Worm (Caenorhabditis elegans) whole organism, L4 larva: ENCODE data around the gene C16A11.2.

ENCODE experiments used
- F49E8.2 ChIP-seq: sonication (generic microtip); optimal IDR thresholded peaks from 2 replicates; lab custom pipeline; 2016; ENCODE audit warnings: missing compliant biosample characterization, mild to moderate bottlenecking, missing genetic modification characterization, borderline replicate concordance
- R02D3.7 ChIP-seq: fragments of 150-350 bp; sonication (generic microtip); optimal IDR thresholded peaks from 3 replicates; lab custom pipeline; 2014; ENCODE audit warnings: missing biosample characterization, missing genetic modification characterization
- Y105C5A.15 ChIP-seq: fragments of 200-800 bp; sonication (Bioruptor generic); IDR thresholded peaks from 2 replicates; pipeline ENCODE4 v1.3.6; 2022; ENCODE audit warnings: missing genetic modification characterization, missing compliant biosample characterization
- Y48G9A.11 ChIP-seq: fragments of 200-800 bp; sonication (Bioruptor generic); IDR thresholded peaks from 2 replicates; pipeline ENCODE4 v1.3.6; 2022; ENCODE audit warnings: missing genetic modification reagents, missing genetic modification characterization, missing compliant biosample characterization
- Y5F2A.4 ChIP-seq: fragments of 200-800 bp; sonication (Bioruptor generic); optimal IDR thresholded peaks from 2 replicates; lab custom pipeline; 2018; ENCODE audit warnings: mild to moderate bottlenecking, missing genetic modification characterization, missing compliant biosample characterization
- Y75B8A.6 ChIP-seq: fragments of 200-800 bp; sonication (Bioruptor generic); IDR thresholded peaks from 2 replicates; pipeline ENCODE4 v1.3.6; 2022; ENCODE audit warnings: missing genetic modification reagents, missing genetic modification characterization, missing compliant biosample characterization
- aha-1 ChIP-seq: fragments of 150-350 bp; peaks from one replicate; lab custom pipeline; 2014; ENCODE audit warnings: missing biosample characterization, missing genetic modification characterization
- aly-2 ChIP-seq: sonication (generic microtip); optimal IDR thresholded peaks from 2 replicates; lab custom pipeline; 2018; ENCODE audit warnings: missing biosample characterization, missing genetic modification characterization
- ceh-20 ChIP-seq: fragments of 200-800 bp; sonication (Bioruptor generic); IDR thresholded peaks from 2 replicates; pipeline ENCODE4 v1.3.6; 2022; ENCODE audit warnings: missing genetic modification reagents, missing genetic modification characterization, missing compliant biosample characterization
- ceh-32 ChIP-seq: sonication (generic microtip); optimal IDR thresholded peaks from 2 replicates; lab custom pipeline; 2016; ENCODE audit warnings: mild to moderate bottlenecking, missing genetic modification characterization, missing compliant biosample characterization; ENCODE audit not compliant: poor library complexity
- ctbp-1 ChIP-seq: fragments of 200-800 bp; sonication (Bioruptor generic); IDR thresholded peaks from 2 replicates; pipeline ENCODE4 v1.3.6; 2022; ENCODE audit warnings: missing genetic modification reagents, missing genetic modification characterization, missing compliant biosample characterization
- daf-16 ChIP-seq, 3 experiments: sonication (generic microtip); optimal IDR thresholded peaks; 2 replicates each; lab custom pipeline; 2016 to 2017; ENCODE audit warnings: missing genetic modification characterization in 3 of 3, missing genetic modification reagents in 3 of 3, mild to moderate bottlenecking in 2 of 3, missing compliant biosample characterization in 2 of 3, missing biosample characterization in 1 of 3, moderate library complexity in 1 of 3
- dmd-6 ChIP-seq: fragments of 200-800 bp; sonication (Bioruptor generic); IDR thresholded peaks from 2 replicates; pipeline ENCODE4 v1.3.6; 2022; ENCODE audit warnings: missing genetic modification reagents, missing genetic modification characterization, missing compliant biosample characterization
- egl-27 ChIP-seq: sonication (generic microtip); optimal IDR thresholded peaks from 3 replicates; lab custom pipeline; 2017; ENCODE audit warnings: missing biosample characterization, missing genetic modification reagents, missing genetic modification characterization
- egl-43 ChIP-seq: fragments of 200-800 bp; sonication (Bioruptor generic); IDR thresholded peaks from 2 replicates; pipeline ENCODE4 v1.3.6; 2022; ENCODE audit warnings: missing genetic modification reagents, missing genetic modification characterization, missing compliant biosample characterization
- fkh-10 ChIP-seq: fragments of 150-350 bp; optimal IDR thresholded peaks from 2 replicates; lab custom pipeline; 2014; ENCODE audit warnings: missing biosample characterization, missing genetic modification reagents, missing genetic modification characterization
- hlh-11 ChIP-seq: fragments of 200-800 bp; sonication (Bioruptor generic); optimal IDR thresholded peaks from 2 replicates; lab custom pipeline; 2018; ENCODE audit warnings: mild to moderate bottlenecking, missing genetic modification characterization, missing compliant biosample characterization
- hmg-1.1 ChIP-seq: fragments of 200-800 bp; sonication (Bioruptor generic); IDR thresholded peaks from 2 replicates; pipeline ENCODE4 v1.3.6; 2022; ENCODE audit warnings: missing genetic modification reagents, missing genetic modification characterization, missing compliant biosample characterization
- lin-29 ChIP-seq: fragments of 200-800 bp; sonication (Bioruptor generic); IDR thresholded peaks from 2 replicates; pipeline ENCODE4 v1.3.6; 2022; ENCODE audit warnings: missing genetic modification reagents, missing genetic modification characterization, missing compliant biosample characterization
- lin-38 ChIP-seq: fragments of 200-800 bp; sonication (Bioruptor generic); IDR thresholded peaks from 2 replicates; pipeline ENCODE4 v1.3.6; 2022; ENCODE audit warnings: missing genetic modification reagents, missing genetic modification characterization, missing compliant biosample characterization
- lin-39 ChIP-seq: fragments of 150-350 bp; optimal IDR thresholded peaks from 2 replicates; lab custom pipeline; 2014; ENCODE audit warnings: missing biosample characterization, missing genetic modification reagents, missing genetic modification characterization
- madf-5 ChIP-seq, 2 experiments: fragments of 200-800 bp; sonication (Bioruptor generic); IDR thresholded peaks; 2 replicates each; pipeline ENCODE4 v1.3.6; 2022; ENCODE audit warnings: missing compliant biosample characterization in 2 of 2, missing genetic modification characterization in 2 of 2
- mep-1 ChIP-seq: fragments of 150-350 bp; sonication (generic microtip); optimal IDR thresholded peaks from 3 replicates; lab custom pipeline; 2014; ENCODE audit warnings: missing biosample characterization, missing genetic modification characterization
- mes-2 ChIP-seq: sonication (generic microtip); optimal IDR thresholded peaks from 2 replicates; lab custom pipeline; 2016; ENCODE audit warnings: missing genotype, mild to moderate bottlenecking, missing genetic modification characterization, missing compliant biosample characterization; ENCODE audit not compliant: poor library complexity, severe bottlenecking
- mxl-2 ChIP-seq: fragments of 200-800 bp; sonication (Bioruptor generic); conservative IDR thresholded peaks from 2 replicates; pipeline ENCODE4 v1.3.6; 2022; ENCODE audit warnings: missing genetic modification reagents, missing genetic modification characterization, missing compliant biosample characterization
- nhr-10 ChIP-seq: fragments of 150-350 bp; optimal IDR thresholded peaks from 2 replicates; lab custom pipeline; 2014; ENCODE audit warnings: missing biosample characterization, missing genetic modification characterization
- nhr-42 ChIP-seq: fragments of 200-800 bp; sonication (Bioruptor generic); IDR thresholded peaks from 2 replicates; pipeline ENCODE4 v1.3.6; 2022; ENCODE audit warnings: missing genetic modification characterization, missing compliant biosample characterization
- nhr-77 ChIP-seq: fragments of 150-350 bp; optimal IDR thresholded peaks from 2 replicates; lab custom pipeline; 2014; ENCODE audit warnings: missing biosample characterization, missing genetic modification characterization
- pha-4 ChIP-seq, 2 experiments: fragments of 150-350 bp in 1 of 2; fragments of 200-800 bp in 1 of 2; sonication (Bioruptor generic) in 1 of 2; IDR thresholded peaks in 1 of 2; optimal IDR thresholded peaks in 1 of 2; 2 replicates each; pipeline versions ENCODE4 v1.3.6 to Lab custom; 2014 to 2022; ENCODE audit warnings: missing genetic modification characterization in 2 of 2, missing genetic modification reagents in 2 of 2, missing biosample characterization in 1 of 2, missing compliant biosample characterization in 1 of 2
- php-3 ChIP-seq: fragments of 200-800 bp; sonication (Bioruptor generic); IDR thresholded peaks from 2 replicates; pipeline ENCODE4 v1.3.6; 2022; ENCODE audit warnings: missing genetic modification reagents, missing genetic modification characterization, missing compliant biosample characterization
- skn-1 ChIP-seq: fragments of 150-350 bp; optimal IDR thresholded peaks from 2 replicates; lab custom pipeline; 2014; ENCODE audit warnings: missing biosample characterization, missing genetic modification characterization
- snpc-1.2 ChIP-seq: fragments of 200-800 bp; sonication (Bioruptor generic); IDR thresholded peaks from 2 replicates; pipeline ENCODE4 v1.3.6; 2022; ENCODE audit warnings: missing genetic modification reagents, missing genetic modification characterization, missing compliant biosample characterization
- unc-130 ChIP-seq: sonication (generic microtip); optimal IDR thresholded peaks from 2 replicates; lab custom pipeline; 2016; ENCODE audit warnings: missing genetic modification reagents, missing genetic modification characterization, missing compliant biosample characterization
- unc-39 ChIP-seq: sonication (generic microtip); optimal IDR thresholded peaks from 2 replicates; lab custom pipeline; 2017; ENCODE audit warnings: missing biosample characterization, missing genetic modification characterization
- unc-62 ChIP-seq, 3 experiments: fragments of 150-350 bp in 1 of 3; sonication (generic microtip); optimal IDR thresholded peaks in 2 of 3; peaks in 1 of 3; 1 replicate in 1 of 3; 2 replicates in 2 of 3; lab custom pipeline; 2014 to 2017; ENCODE audit warnings: missing biosample characterization in 3 of 3, missing genetic modification characterization in 3 of 3, missing genetic modification reagents in 3 of 3, missing genotype in 1 of 3
- zip-2 ChIP-seq: fragments of 150-350 bp; optimal IDR thresholded peaks from 2 replicates; lab custom pipeline; 2014; ENCODE audit warnings: missing biosample characterization, missing genetic modification characterization
- ztf-11 ChIP-seq: fragments of 150-350 bp; optimal IDR thresholded peaks from 2 replicates; lab custom pipeline; 2014; ENCODE audit warnings: missing biosample characterization, missing genetic modification characterization

The C16A11.2 gene

ce11 chrII:4215318-4215717, 22.7 kb upstream of the C16A11.2 start, which contains the start of gene F31D5.2:
F31D5.2 (plus strand) TSS chrII:4215618.
- TF ChIP-seq unc-62 (GFP tag; optimal IDR thresholded peaks at IDR 0.05 in 1 of 2; lab: Kevin White, UChicago), result peak in 1 of 2 experiments; percentile 27
- no peak for TF ChIP-seq unc-62 (tag; optimal IDR thresholded peaks at IDR 0.05; lab: Kevin White, UChicago)
- no peak for TF ChIP-seq Y105C5A.15 (GFP tag; lab: Robert Waterston, UW)
- TF ChIP-seq, all 104 proteins: peak for 1

- TF ChIP-seq ceh-32 (tag; lab: Kevin White, UChicago) (no peak), R02D3.7 (tag; lab: Kevin White, UChicago) (no peak), ceh-20 (no peak), snpc-1.2 (GFP tag; lab: Robert Waterston, UW) (no peak), daf-16 (GFP tag; optimal IDR thresholded peaks at IDR 0.05; lab: Kevin White, UChicago) (no peak), daf-16 (tag; optimal IDR thresholded peaks at IDR 0.05; lab: Kevin White, UChicago) (no peak), dmd-6 (no peak), Y5F2A.4 (no peak), ztf-11 (tag; lab: Kevin White, UChicago) (no peak), skn-1 (tag; lab: Kevin White, UChicago) (no peak), zip-2 (tag; lab: Kevin White, UChicago) (no peak), Y75B8A.6 (GFP tag; lab: Robert Waterston, UW) (no peak), fkh-10 (GFP tag; lab: Kevin White, UChicago) (no peak), egl-43 (no peak), nhr-77 (tag; lab: Kevin White, UChicago) (no peak), unc-39 (tag; lab: Kevin White, UChicago) (no peak), Y105C5A.15 (GFP tag; lab: Robert Waterston, UW) (no peak)
These were observed 18.9 kb upstream of the C16A11.2 start, which contains the start of gene F31D5.1 for ce11 chrII:4219062-4219461. F31D5.1 (plus strand) TSS chrII:4219362.

ce11 chrII:4222469-4222868, 15.5 kb upstream of the C16A11.2 start:
- TF ChIP-seq Y105C5A.15 (GFP tag; lab: Robert Waterston, UW), result no peak
- TF ChIP-seq F49E8.2 (tag; lab: Kevin White, UChicago), result peak; percentile 59

ce11 chrII:4222983-4223382, 15.0 kb upstream of the C16A11.2 start, which contains the start of gene C16A11.5:
C16A11.5 (plus strand) TSS chrII:4223305.
- TF ChIP-seq skn-1 (tag; lab: Kevin White, UChicago) (no peak), aha-1 (tag; lab: Kevin White, UChicago) (peak; percentile 77), mep-1 (no peak), R02D3.7 (tag; lab: Kevin White, UChicago) (no peak), unc-62 (GFP tag; optimal IDR thresholded peaks at IDR 0.05 in 1 of 2; lab: Kevin White, UChicago) (peak in 1 of 2 experiments; percentile 92), unc-62 (tag; optimal IDR thresholded peaks at IDR 0.05; lab: Kevin White, UChicago) (no peak)

- TF ChIP-seq lin-29 (GFP tag; lab: Robert Waterston, UW) (no peak), lin-38 (peak; percentile 28)
These were observed 11.4 kb upstream of the C16A11.2 start, which contains the start of gene C16A11.4 for ce11 chrII:4226598-4227096. C16A11.4 (plus strand) TSS chrII:4227046.

ce11 chrII:4228112-4228770, 9.8 kb upstream of the C16A11.2 start:
- TF ChIP-seq unc-130 (GFP tag; lab: Kevin White, UChicago) (no peak), egl-27 (no peak), ceh-20 (no peak), nhr-42 (GFP tag; lab: Robert Waterston, UW) (no peak), zip-2 (tag; lab: Kevin White, UChicago) (no peak), hlh-11 (tag; lab: Kevin White, UChicago) (no peak), hmg-1.1 (no peak), ztf-11 (tag; lab: Kevin White, UChicago) (no peak), mes-2 (tag; lab: Kevin White, UChicago) (no peak), php-3 (GFP tag; lab: Robert Waterston, UW) (peak; percentile 36; the same call in 1 of the 2 replicates), madf-5 (GFP tag; IDR thresholded peaks at IDR 0.05; lab: Robert Waterston, UW) (no peak), aly-2 (tag; lab: Kevin White, UChicago) (no peak), mxl-2 (GFP tag; lab: Robert Waterston, UW) (no peak), ctbp-1 (GFP tag; lab: Robert Waterston, UW) (no peak), lin-39 (no peak), pha-4 (GFP tag; IDR thresholded peaks at IDR 0.05; lab: Robert Waterston, UW) (peak; percentile 53), pha-4 (tag; optimal IDR thresholded peaks at IDR 0.05; lab: Kevin White, UChicago) (no peak), aha-1 (tag; lab: Kevin White, UChicago) (peak; percentile 71), Y48G9A.11 (GFP tag; lab: Robert Waterston, UW) (peak; percentile 29; the same call in 1 of the 2 replicates), nhr-10 (tag; lab: Kevin White, UChicago) (no peak), snpc-1.2 (GFP tag; lab: Robert Waterston, UW) (peak; percentile 53; the same call in 1 of the 2 replicates)
